Fruit fly (Drosophila melanogaster) whole organism, prepupa: ENCODE data around the gene CG31064.
A peak's percentile ranks its signal among the peaks of the same experiment; 100 is the strongest.

ENCODE experiments used
- CG10669 ChIP-seq: fragments of 200-800 bp; sonication (Bioruptor generic); optimal IDR thresholded peaks from 3 replicates; lab custom pipeline; 2018; ENCODE audit warnings: missing biosample characterization, mild to moderate bottlenecking, missing genetic modification characterization, moderate library complexity
- CG11294 ChIP-seq: fragments of 200-800 bp; sonication (Bioruptor generic); IDR thresholded peaks from 2 replicates; pipeline ENCODE4 v1.3.6; 2022; ENCODE audit warnings: missing biosample characterization, missing genetic modification characterization
- CG11902 ChIP-seq: fragments of 200-800 bp; sonication (Bioruptor generic); optimal IDR thresholded peaks from 3 replicates; lab custom pipeline; 2016; ENCODE audit warnings: missing biosample characterization, missing genetic modification characterization
- CG16779 ChIP-seq: fragments of 200-800 bp; sonication (Bioruptor generic); optimal IDR thresholded peaks from 3 replicates; lab custom pipeline; 2017; ENCODE audit warnings: missing biosample characterization, mild to moderate bottlenecking, missing genetic modification characterization
- CG3032 ChIP-seq: fragments of 200-800 bp; optimal IDR thresholded peaks from 2 replicates; lab custom pipeline; 2019; ENCODE audit warnings: missing biosample characterization, mild to moderate bottlenecking, missing genetic modification characterization, moderate library complexity
- CG32006 ChIP-seq: fragments of 200-800 bp; sonication (Bioruptor generic); optimal IDR thresholded peaks from 3 replicates; lab custom pipeline; 2017; ENCODE audit warnings: missing biosample characterization, mild to moderate bottlenecking, missing genetic modification characterization
- CG3919 ChIP-seq: fragments of 200-800 bp; sonication (Bioruptor generic); optimal IDR thresholded peaks from 3 replicates; lab custom pipeline; 2016; ENCODE audit warnings: missing biosample characterization, missing genetic modification characterization
- CG6163 ChIP-seq: fragments of 200-800 bp; sonication (Bioruptor generic); IDR thresholded peaks from 3 replicates; pipeline ENCODE4 v1.3.6; 2022; ENCODE audit warnings: missing biosample characterization, missing genetic modification characterization
- CG6276 ChIP-seq: fragments of 200-800 bp; sonication (Bioruptor generic); optimal IDR thresholded peaks from 2 replicates; lab custom pipeline; 2017; ENCODE audit warnings: missing biosample characterization, mild to moderate bottlenecking, missing genetic modification characterization
- CG6792 ChIP-seq: fragments of 200-800 bp; sonication (Bioruptor generic); optimal IDR thresholded peaks from 3 replicates; lab custom pipeline; 2016; ENCODE audit warnings: missing biosample characterization, missing genetic modification characterization
- CG6854 ChIP-seq: fragments of 200-800 bp; sonication (Bioruptor generic); optimal IDR thresholded peaks from 2 replicates; lab custom pipeline; 2017; ENCODE audit warnings: missing biosample characterization, mild to moderate bottlenecking, missing genetic modification characterization
- CG7368 ChIP-seq: fragments of 200-800 bp; sonication (Bioruptor generic); optimal IDR thresholded peaks from 3 replicates; lab custom pipeline; 2016; ENCODE audit warnings: missing biosample characterization, missing genetic modification characterization
- CG8319 ChIP-seq: fragments of 200-800 bp; sonication (Bioruptor generic); optimal IDR thresholded peaks from 3 replicates; lab custom pipeline; 2016; ENCODE audit warnings: missing biosample characterization, missing genetic modification characterization
- CG8632 ChIP-seq: fragments of 200-800 bp; sonication (Bioruptor generic); optimal IDR thresholded peaks from 3 replicates; lab custom pipeline; 2016; ENCODE audit warnings: missing biosample characterization, missing genetic modification characterization
- CG9139 ChIP-seq: fragments of 200-800 bp; sonication (Bioruptor generic); optimal IDR thresholded peaks from 3 replicates; lab custom pipeline; 2017; ENCODE audit warnings: missing biosample characterization, mild to moderate bottlenecking, missing genetic modification characterization
- Eip75B ChIP-seq: fragments of 200-800 bp; sonication (Bioruptor generic); optimal IDR thresholded peaks from 3 replicates; lab custom pipeline; 2016; ENCODE audit warnings: missing biosample characterization, missing genetic modification characterization
- Eip78C ChIP-seq: fragments of 200-800 bp; sonication (Bioruptor generic); peaks from one replicate; lab custom pipeline; 2016; ENCODE audit warnings: missing biosample characterization, missing genetic modification characterization
- Eip93F ChIP-seq: fragments of 200-800 bp; sonication (Bioruptor generic); optimal IDR thresholded peaks from 2 replicates; lab custom pipeline; 2016; ENCODE audit warnings: missing biosample characterization, mild to moderate bottlenecking, missing genetic modification characterization
- Ets21C ChIP-seq: fragments of 200-800 bp; sonication (Bioruptor generic); optimal IDR thresholded peaks from 3 replicates; lab custom pipeline; 2016; ENCODE audit warnings: missing biosample characterization, missing genetic modification characterization
- Ets96B ChIP-seq: fragments of 200-800 bp; optimal IDR thresholded peaks from 2 replicates; lab custom pipeline; 2019; ENCODE audit warnings: missing biosample characterization, mild to moderate bottlenecking, missing genetic modification characterization, moderate library complexity
- Hr38 ChIP-seq: sonication (Bioruptor generic); optimal IDR thresholded peaks from 2 replicates; lab custom pipeline; 2016; ENCODE audit warnings: missing biosample characterization, missing genetic modification characterization
- Hr4 ChIP-seq: fragments of 200-800 bp; sonication (Bioruptor generic); optimal IDR thresholded peaks from 3 replicates; lab custom pipeline; 2016; ENCODE audit warnings: missing biosample characterization, missing genetic modification characterization
- Lpt ChIP-seq: fragments of 200-800 bp; sonication (Bioruptor generic); optimal IDR thresholded peaks from 3 replicates; lab custom pipeline; 2016; ENCODE audit warnings: missing biosample characterization, missing genetic modification characterization
- Met ChIP-seq: fragments of 200-800 bp; sonication (Bioruptor generic); optimal IDR thresholded peaks from 3 replicates; lab custom pipeline; 2016; ENCODE audit warnings: missing biosample characterization, missing genetic modification characterization
- OdsH ChIP-seq: fragments of 200-800 bp; sonication (Bioruptor generic); optimal IDR thresholded peaks from 3 replicates; lab custom pipeline; 2016; ENCODE audit warnings: missing biosample characterization, missing genetic modification characterization
- Smox ChIP-seq: fragments of 200-800 bp; sonication (Bioruptor generic); optimal IDR thresholded peaks from 3 replicates; lab custom pipeline; 2016; ENCODE audit warnings: missing biosample characterization, missing genetic modification characterization
- Sox102F ChIP-seq: fragments of 200-800 bp; sonication (Bioruptor generic); optimal IDR thresholded peaks from 2 replicates; lab custom pipeline; 2016; ENCODE audit warnings: missing biosample characterization, mild to moderate bottlenecking, missing genetic modification characterization
- Sox14 ChIP-seq: fragments of 200-800 bp; sonication (Bioruptor generic); optimal IDR thresholded peaks from 3 replicates; lab custom pipeline; 2016; ENCODE audit warnings: missing biosample characterization, missing genetic modification characterization
- Sox15 ChIP-seq: fragments of 200-800 bp; sonication (Bioruptor generic); optimal IDR thresholded peaks from 3 replicates; lab custom pipeline; 2016; ENCODE audit warnings: missing biosample characterization, missing genetic modification characterization
- achi ChIP-seq: fragments of 200-800 bp; sonication (Bioruptor generic); optimal IDR thresholded peaks from 3 replicates; lab custom pipeline; 2016; ENCODE audit warnings: missing biosample characterization, missing genetic modification characterization
- cyc ChIP-seq: fragments of 200-800 bp; sonication (Bioruptor generic); optimal IDR thresholded peaks from 3 replicates; lab custom pipeline; 2016; ENCODE audit warnings: missing biosample characterization, missing genetic modification characterization
- dac ChIP-seq: fragments of 200-800 bp; sonication (Bioruptor generic); optimal IDR thresholded peaks from 2 replicates; lab custom pipeline; 2017; ENCODE audit warnings: missing biosample characterization, mild to moderate bottlenecking, missing genetic modification characterization
- dsx ChIP-seq: fragments of 200-800 bp; optimal IDR thresholded peaks from 3 replicates; lab custom pipeline; 2019; ENCODE audit warnings: missing biosample characterization, mild to moderate bottlenecking, missing genetic modification characterization, moderate library complexity; ENCODE audit not compliant: poor library complexity, severe bottlenecking
- eg ChIP-seq: fragments of 200-800 bp; sonication (Bioruptor generic); IDR thresholded peaks from 3 replicates; pipeline ENCODE4 v1.3.6; 2022; ENCODE audit warnings: missing biosample characterization, missing genetic modification characterization
- esn ChIP-seq: fragments of 200-800 bp; sonication (Bioruptor generic); optimal IDR thresholded peaks from 2 replicates; lab custom pipeline; 2016; ENCODE audit warnings: missing biosample characterization, mild to moderate bottlenecking, missing genetic modification characterization, moderate library complexity
- fd85E ChIP-seq: fragments of 200-800 bp; sonication (Bioruptor generic); optimal IDR thresholded peaks from 3 replicates; lab custom pipeline; 2016; ENCODE audit warnings: missing biosample characterization, missing genetic modification characterization
- fkh ChIP-seq: fragments of 200-800 bp; sonication (Bioruptor generic); optimal IDR thresholded peaks from 3 replicates; lab custom pipeline; 2017; ENCODE audit warnings: missing biosample characterization, mild to moderate bottlenecking, missing genetic modification characterization, moderate library complexity
- lz ChIP-seq: fragments of 200-800 bp; sonication (Bioruptor generic); optimal IDR thresholded peaks from 3 replicates; lab custom pipeline; 2016; ENCODE audit warnings: missing biosample characterization, missing genetic modification characterization
- pdm3 ChIP-seq: fragments of 200-800 bp; sonication (Bioruptor generic); optimal IDR thresholded peaks from 3 replicates; lab custom pipeline; 2016; ENCODE audit warnings: missing biosample characterization, missing genetic modification characterization
- salr ChIP-seq, 2 experiments: fragments of 200-800 bp; sonication (Bioruptor generic); optimal IDR thresholded peaks; 3 replicates each; lab custom pipeline; 2016 to 2018; ENCODE audit warnings: missing biosample characterization in 2 of 2, missing genetic modification characterization in 2 of 2, mild to moderate bottlenecking in 1 of 2
- spab ChIP-seq: fragments of 200-800 bp; sonication (Bioruptor generic); optimal IDR thresholded peaks from 2 replicates; lab custom pipeline; 2017; ENCODE audit warnings: missing biosample characterization, mild to moderate bottlenecking, missing genetic modification characterization, missing genetic modification reagents
- ss ChIP-seq, 2 experiments: fragments of 200-800 bp; sonication (Bioruptor generic); optimal IDR thresholded peaks; 2 replicates in 1 of 2; 3 replicates in 1 of 2; lab custom pipeline; 2017 to 2018; ENCODE audit warnings: mild to moderate bottlenecking in 2 of 2, missing biosample characterization in 2 of 2, missing genetic modification characterization in 2 of 2, moderate library complexity in 1 of 2
- topi ChIP-seq: fragments of 200-800 bp; sonication (Bioruptor generic); optimal IDR thresholded peaks from 3 replicates; lab custom pipeline; 2016; ENCODE audit warnings: missing biosample characterization, missing genetic modification characterization
- vri ChIP-seq: fragments of 200-800 bp; sonication (Bioruptor generic); optimal IDR thresholded peaks from 3 replicates; lab custom pipeline; 2016; ENCODE audit warnings: missing biosample characterization, mild to moderate bottlenecking, missing genetic modification characterization

CG31064 gene

DNA sequence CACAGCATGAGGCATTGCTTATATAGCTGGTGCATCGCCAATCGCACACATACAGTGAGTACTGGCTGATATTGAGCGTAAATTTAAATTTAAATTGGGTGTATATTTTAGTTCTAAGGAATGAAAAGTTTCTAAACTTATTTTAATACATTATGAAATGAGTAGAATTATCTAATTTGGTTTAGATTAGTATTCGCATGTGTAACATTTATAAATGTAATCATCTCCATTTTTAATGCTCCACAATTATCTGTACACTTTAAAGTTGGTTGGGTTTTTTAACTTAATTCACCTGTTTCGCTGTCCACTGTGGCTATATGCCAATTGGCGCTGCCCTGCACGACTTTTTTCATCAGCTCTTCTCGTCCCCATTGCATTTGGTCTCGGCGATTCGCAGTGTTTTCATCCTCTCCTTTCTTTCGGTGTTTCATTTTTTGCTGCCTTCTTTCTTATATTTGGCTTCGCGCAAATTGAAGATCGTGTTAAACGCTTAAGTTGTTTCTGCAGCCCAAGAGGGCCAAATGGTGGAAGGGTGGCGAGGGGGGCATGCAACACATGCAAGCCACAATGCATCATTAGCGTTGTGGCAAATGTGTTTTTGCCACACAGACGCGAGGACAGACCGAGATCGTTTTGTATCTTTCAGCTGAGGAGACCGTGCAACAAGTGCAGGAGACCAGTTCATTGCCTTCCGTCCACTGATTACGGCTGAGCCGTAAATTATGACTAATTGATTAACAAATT, 37.2 kb downstream of the CG31064 start (continued):
- TF ChIP-seq CG9139 (GFP tag; lab: Kevin White, UChicago): peak; percentile 64
- peak; percentile 79 for TF ChIP-seq CG6854 (GFP tag; lab: Kevin White, UChicago)
- peak; percentile 73 for TF ChIP-seq OdsH (GFP tag; lab: Kevin White, UChicago)
- TF ChIP-seq lz: peak; percentile 55
- TF ChIP-seq Ets96B (tag; lab: Kevin White, UChicago): peak; percentile 93
- TF ChIP-seq Sox102F (GFP tag; lab: Kevin White, UChicago): peak; percentile 5
- no peak for TF ChIP-seq CG6276
- TF ChIP-seq vri (GFP tag; lab: Kevin White, UChicago): peak; percentile 44
- TF ChIP-seq salr (GFP tag; optimal IDR thresholded peaks at IDR 0.05; lab: Kevin White, UChicago): peak; percentile 18 to 54
- peak; percentile 87 for TF ChIP-seq spab
- TF ChIP-seq Lpt (GFP tag; lab: Kevin White, UChicago): peak; percentile 43
- peak; percentile 75 for TF ChIP-seq achi (GFP tag; lab: Kevin White, UChicago)
- TF ChIP-seq dac (GFP tag; lab: Kevin White, UChicago): no peak
- TF ChIP-seq CG16779 (tag; lab: Kevin White, UChicago): peak; percentile 64
- TF ChIP-seq CG8319 (GFP tag; lab: Kevin White, UChicago): peak; percentile 37
- TF ChIP-seq dsx (GFP tag; lab: Kevin White, UChicago): peak; percentile 77
- peak; percentile 43 for TF ChIP-seq pdm3 (GFP tag; lab: Kevin White, UChicago)
- TF ChIP-seq CG8632 (GFP tag; lab: Kevin White, UChicago): peak; percentile 68
- peak; percentile 37 for TF ChIP-seq CG32006 (GFP tag; lab: Kevin White, UChicago)
- peak; percentile 81 for TF ChIP-seq CG10669 (GFP tag; lab: Kevin White, UChicago)
- peak; percentile 68 to 77 for TF ChIP-seq ss (GFP tag; optimal IDR thresholded peaks at IDR 0.05; lab: Kevin White, UChicago)
- no peak for TF ChIP-seq CG11294 (GFP tag; lab: Robert Waterston, UW)
- TF ChIP-seq eg (GFP tag; lab: Robert Waterston, UW): no peak
- TF ChIP-seq, all 60 proteins: peak for 52

DNA sequence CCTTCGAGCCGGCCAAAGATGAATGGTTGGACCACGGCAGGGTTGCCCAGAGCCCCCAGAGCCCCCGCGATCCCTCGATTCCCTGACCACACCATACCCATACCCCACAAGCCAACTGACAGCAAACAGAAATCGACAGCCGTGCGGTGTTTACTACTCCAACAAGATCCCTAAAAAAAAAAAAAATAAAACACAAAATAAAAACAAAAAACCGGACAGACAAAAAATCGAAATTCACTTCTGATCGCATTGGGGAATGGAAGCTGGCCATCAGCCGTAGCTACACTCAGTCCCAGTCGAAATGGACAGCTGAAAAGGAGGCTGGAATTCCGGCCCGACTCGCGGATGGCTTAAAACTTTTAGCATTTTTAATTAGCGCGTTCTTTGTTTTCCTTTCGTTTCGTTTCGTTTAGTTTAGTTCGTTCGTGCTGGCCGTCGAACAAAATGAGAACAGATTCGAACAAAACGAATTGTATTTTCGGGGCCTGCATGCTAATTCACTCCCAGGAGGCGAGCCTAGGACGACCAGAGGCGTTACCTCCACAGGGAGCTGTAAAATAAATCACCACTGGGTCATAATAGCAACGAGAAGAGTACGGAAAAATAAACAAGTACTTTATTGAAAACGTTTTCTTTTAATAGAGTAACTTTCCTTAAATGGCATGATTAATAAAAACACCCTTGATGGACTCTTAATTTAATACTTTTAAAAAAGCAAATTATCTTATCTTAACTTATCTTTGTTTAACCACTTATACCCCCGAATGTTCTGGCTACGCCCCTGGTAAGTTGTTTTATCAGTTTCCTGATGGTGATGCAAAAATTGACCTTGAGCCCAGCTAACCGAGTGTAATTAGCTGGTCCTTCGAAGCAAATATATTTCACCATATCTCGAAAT, 39.8 kb downstream of the CG31064 start:
- peak; percentile 0 for TF ChIP-seq dsx (GFP tag; lab: Kevin White, UChicago)
- no peak for TF ChIP-seq Hr38
- TF ChIP-seq Eip75B (GFP tag; lab: Kevin White, UChicago): peak; percentile 46
- peak; percentile 47 for TF ChIP-seq Sox15
- peak; percentile 52 for TF ChIP-seq CG3919 (GFP tag; lab: Kevin White, UChicago)
- no peak for TF ChIP-seq Met
- peak; percentile 40 for TF ChIP-seq CG8319 (GFP tag; lab: Kevin White, UChicago)
- TF ChIP-seq salr (GFP tag; optimal IDR thresholded peaks at IDR 0.05; lab: Kevin White, UChicago): peak in 1 of 2 experiments; percentile 12
- TF ChIP-seq Eip93F (GFP tag; lab: Kevin White, UChicago): no peak
- no peak for TF ChIP-seq fd85E (GFP tag; lab: Kevin White, UChicago)
- peak; percentile 58 to 59 for TF ChIP-seq ss (GFP tag; optimal IDR thresholded peaks at IDR 0.05; lab: Kevin White, UChicago)
- TF ChIP-seq eg (GFP tag; lab: Robert Waterston, UW): no peak
- TF ChIP-seq CG6163 (GFP tag; lab: Robert Waterston, UW): 0 out of 3 replicates have a peak, but pooled peaks have one; percentile 24
- no peak for TF ChIP-seq fkh (GFP tag; lab: Kevin White, UChicago)
- TF ChIP-seq CG9139 (GFP tag; lab: Kevin White, UChicago): no peak
- TF ChIP-seq Sox14 (GFP tag; lab: Kevin White, UChicago): peak; percentile 6
- TF ChIP-seq esn (GFP tag; lab: Kevin White, UChicago): peak; percentile 42
- no peak for TF ChIP-seq CG16779 (tag; lab: Kevin White, UChicago)
- TF ChIP-seq CG6792 (GFP tag; lab: Kevin White, UChicago): peak; percentile 27
- peak; percentile 29 for TF ChIP-seq Smox (GFP tag; lab: Kevin White, UChicago)
- TF ChIP-seq Ets21C (GFP tag; lab: Kevin White, UChicago): no peak
- TF ChIP-seq spab: peak; percentile 39
- peak; percentile 9 for TF ChIP-seq topi (GFP tag; lab: Kevin White, UChicago)
- peak; percentile 89 for TF ChIP-seq Eip78C (GFP tag; lab: Kevin White, UChicago)
- peak; percentile 76 for TF ChIP-seq CG3032 (tag; lab: Kevin White, UChicago)
- TF ChIP-seq dac (GFP tag; lab: Kevin White, UChicago): no peak
- peak; percentile 20 for TF ChIP-seq cyc (GFP tag; lab: Kevin White, UChicago)
- TF ChIP-seq CG11902: peak; percentile 53
- peak; percentile 46 for TF ChIP-seq CG6854 (GFP tag; lab: Kevin White, UChicago)
- TF ChIP-seq CG7368 (GFP tag; lab: Kevin White, UChicago): peak; percentile 24
- peak; percentile 29 for TF ChIP-seq OdsH (GFP tag; lab: Kevin White, UChicago)
- no peak for TF ChIP-seq Hr4 (GFP tag; lab: Kevin White, UChicago)
- peak; percentile 13 for TF ChIP-seq Sox102F (GFP tag; lab: Kevin White, UChicago)
- peak; percentile 39 for TF ChIP-seq CG8632 (GFP tag; lab: Kevin White, UChicago)
